Fruit fly (Drosophila melanogaster) whole organism, embryonic: ENCODE results near the gene CG3408.

Experiments
- Bteb2 ChIP-seq: fragments of 200-800 bp; sonication (Bioruptor generic); optimal IDR thresholded peaks from 2 replicates; lab custom pipeline; 2016; ENCODE audit warnings: missing biosample characterization, missing genetic modification characterization
- CG12236 ChIP-seq: fragments of 200-800 bp; sonication (Bioruptor generic); optimal IDR thresholded peaks from 2 replicates; lab custom pipeline; 2016; ENCODE audit warnings: missing biosample characterization, missing genetic modification characterization
- CG1233 ChIP-seq: fragments of 200-800 bp; sonication (Bioruptor generic); optimal IDR thresholded peaks from 4 replicates; lab custom pipeline; 2018; ENCODE audit warnings: missing biosample characterization, mild to moderate bottlenecking, missing genetic modification characterization
- CG17186 ChIP-seq: fragments of 200-800 bp; sonication (Bioruptor generic); optimal IDR thresholded peaks from 3 replicates; lab custom pipeline; 2017; ENCODE audit warnings: missing biosample characterization, missing genetic modification reagents, missing genetic modification characterization
- CG2678 ChIP-seq: fragments of 200-800 bp; sonication (Bioruptor generic); optimal IDR thresholded peaks from 3 replicates; lab custom pipeline; 2019; ENCODE audit warnings: missing biosample characterization, mild to moderate bottlenecking, missing genetic modification characterization, moderate library complexity
- CG2712 ChIP-seq: fragments of 200-800 bp; optimal IDR thresholded peaks from 3 replicates; lab custom pipeline; 2019; ENCODE audit warnings: missing biosample characterization, mild to moderate bottlenecking, missing genetic modification characterization, moderate library complexity
- CG3281 ChIP-seq: fragments of 200-800 bp; sonication (Bioruptor generic); optimal IDR thresholded peaks from 3 replicates; lab custom pipeline; 2017; ENCODE audit warnings: missing biosample characterization, mild to moderate bottlenecking, missing genetic modification characterization
- CG33213 ChIP-seq: fragments of 200-800 bp; sonication (Bioruptor generic); optimal IDR thresholded peaks from 3 replicates; lab custom pipeline; 2016; ENCODE audit warnings: missing biosample characterization, missing genetic modification characterization
- CG4854 ChIP-seq: fragments of 200-800 bp; sonication (Bioruptor generic); optimal IDR thresholded peaks from 2 replicates; lab custom pipeline; 2016; ENCODE audit warnings: missing biosample characterization, missing genetic modification characterization, inconsistent platforms
- CG7357 ChIP-seq: fragments of 200-800 bp; sonication (Bioruptor generic); IDR thresholded peaks from 3 replicates; pipeline ENCODE4 v1.3.6; 2022; ENCODE audit warnings: missing biosample characterization, missing genetic modification characterization
- CG7839 ChIP-seq: fragments of 200-800 bp; sonication (Bioruptor generic); optimal IDR thresholded peaks from 3 replicates; lab custom pipeline; 2018; ENCODE audit warnings: missing biosample characterization, mild to moderate bottlenecking, missing genetic modification characterization, moderate library complexity
- CG9727 ChIP-seq: fragments of 200-800 bp; sonication (Bioruptor generic); optimal IDR thresholded peaks from 3 replicates; lab custom pipeline; 2017; ENCODE audit warnings: missing biosample characterization, mild to moderate bottlenecking, missing genetic modification characterization
- CG9797 ChIP-seq: fragments of 200-800 bp; sonication (Bioruptor generic); optimal IDR thresholded peaks from 3 replicates; lab custom pipeline; 2018; ENCODE audit warnings: missing biosample characterization, mild to moderate bottlenecking, missing genetic modification characterization
- CTCF ChIP-seq: fragments of 200-800 bp; sonication (Bioruptor generic); optimal IDR thresholded peaks from 2 replicates; lab custom pipeline; 2017; ENCODE audit warnings: missing biosample characterization, mild to moderate bottlenecking, missing genetic modification characterization, moderate library complexity
- Deaf1 ChIP-seq: fragments of 200-800 bp; optimal IDR thresholded peaks from 3 replicates; lab custom pipeline; 2019; ENCODE audit warnings: missing biosample characterization, mild to moderate bottlenecking, missing genetic modification characterization, moderate library complexity
- Dip2 ChIP-seq: fragments of 200-800 bp; sonication (Bioruptor generic); IDR thresholded peaks from 2 replicates; pipeline ENCODE4 v1.3.6; 2022; ENCODE audit warnings: missing biosample characterization, missing genetic modification characterization
- Ets65A ChIP-seq: fragments of 200-800 bp; sonication (Bioruptor generic); peaks from one replicate; lab custom pipeline; 2016; ENCODE audit warnings: missing biosample characterization, missing genetic modification characterization
- HLH54F ChIP-seq: fragments of 200-800 bp; sonication (Bioruptor generic); optimal IDR thresholded peaks from 3 replicates; lab custom pipeline; 2016; ENCODE audit warnings: missing biosample characterization, missing genetic modification characterization
- HLHmδ ChIP-seq: fragments of 200-800 bp; sonication (Bioruptor generic); optimal IDR thresholded peaks from 2 replicates; lab custom pipeline; 2018; ENCODE audit warnings: missing biosample characterization, mild to moderate bottlenecking, missing genetic modification characterization, moderate library complexity
- Hr3 ChIP-seq: fragments of 200-800 bp; sonication (Bioruptor generic); optimal IDR thresholded peaks from 3 replicates; lab custom pipeline; 2016; ENCODE audit warnings: missing biosample characterization, missing genetic modification characterization
- Kr ChIP-seq: fragments of 200-800 bp; sonication (Bioruptor generic); optimal IDR thresholded peaks from 2 replicates; lab custom pipeline; 2017; ENCODE audit warnings: missing biosample characterization, mild to moderate bottlenecking, missing genetic modification characterization
- MTF-1 ChIP-seq: fragments of 200-800 bp; sonication (Bioruptor generic); optimal IDR thresholded peaks from 2 replicates; lab custom pipeline; 2018; ENCODE audit warnings: missing biosample characterization, mild to moderate bottlenecking, missing genetic modification characterization, borderline replicate concordance
- NfI ChIP-seq: fragments of 200-800 bp; sonication (Bioruptor generic); optimal IDR thresholded peaks from 3 replicates; lab custom pipeline; 2018; ENCODE audit warnings: missing biosample characterization, mild to moderate bottlenecking, missing genetic modification characterization, moderate library complexity
- Ptx1 ChIP-seq: fragments of 200-800 bp; sonication (Bioruptor generic); IDR thresholded peaks from 2 replicates; pipeline ENCODE4 v1.3.6; 2022; ENCODE audit warnings: missing biosample characterization, missing genetic modification characterization
- TFAM ChIP-seq: fragments of 200-800 bp; sonication (Bioruptor generic); optimal IDR thresholded peaks from 2 replicates; lab custom pipeline; 2017; ENCODE audit warnings: missing biosample characterization, missing genetic modification characterization, inconsistent platforms
- abd-A ChIP-seq: fragments of 200-800 bp; sonication (Bioruptor generic); optimal IDR thresholded peaks from 3 replicates; lab custom pipeline; 2019; ENCODE audit warnings: missing biosample characterization, mild to moderate bottlenecking, missing genetic modification characterization, moderate library complexity
- aop ChIP-seq: fragments of 200-800 bp; sonication (Bioruptor generic); IDR thresholded peaks from 2 replicates; pipeline ENCODE4 v1.3.6; 2022; ENCODE audit warnings: missing biosample characterization, missing genetic modification characterization
- ase ChIP-seq: fragments of 200-800 bp; sonication (Bioruptor generic); IDR thresholded peaks from 3 replicates; pipeline ENCODE4 v1.3.6; 2022; ENCODE audit warnings: missing biosample characterization, missing genetic modification characterization
- ash1 ChIP-seq: fragments of 200-800 bp; sonication (Bioruptor generic); optimal IDR thresholded peaks from 2 replicates; lab custom pipeline; 2018; ENCODE audit warnings: missing biosample characterization, mild to moderate bottlenecking, missing genetic modification characterization
- az2 ChIP-seq: fragments of 200-800 bp; sonication (Bioruptor generic); optimal IDR thresholded peaks from 3 replicates; lab custom pipeline; 2016; ENCODE audit warnings: missing biosample characterization, missing genetic modification characterization
- bowl ChIP-seq: fragments of 200-800 bp; sonication (Bioruptor generic); IDR thresholded peaks from 2 replicates; pipeline ENCODE4 v1.3.6; 2022; ENCODE audit warnings: missing biosample characterization, missing genetic modification characterization
- caup ChIP-seq: fragments of 200-800 bp; sonication (Bioruptor generic); optimal IDR thresholded peaks from 3 replicates; lab custom pipeline; 2017; ENCODE audit warnings: missing biosample characterization, mild to moderate bottlenecking, missing genetic modification characterization, moderate library complexity; ENCODE audit not compliant: severe bottlenecking
- da ChIP-seq: fragments of 200-800 bp; sonication (Bioruptor generic); optimal IDR thresholded peaks from 2 replicates; lab custom pipeline; 2016; ENCODE audit warnings: missing biosample characterization, missing genetic modification characterization
- dm ChIP-seq: fragments of 200-800 bp; sonication (Bioruptor generic); optimal IDR thresholded peaks from 3 replicates; lab custom pipeline; 2016; ENCODE audit warnings: missing biosample characterization, missing genetic modification characterization
- her ChIP-seq: fragments of 200-800 bp; sonication (Bioruptor generic); optimal IDR thresholded peaks from 2 replicates; lab custom pipeline; 2016; ENCODE audit warnings: missing biosample characterization, missing genetic modification characterization
- hth ChIP-seq: fragments of >200 bp; optimal IDR thresholded peaks from 2 replicates; lab custom pipeline; 2017; ENCODE audit warnings: inconsistent platforms
- kah ChIP-seq: fragments of 200-800 bp; sonication (Bioruptor generic); optimal IDR thresholded peaks from 2 replicates; lab custom pipeline; 2018; ENCODE audit warnings: missing biosample characterization, mild to moderate bottlenecking, missing genetic modification characterization
- ken ChIP-seq: fragments of 200-800 bp; sonication (Bioruptor generic); IDR thresholded peaks from 3 replicates; pipeline ENCODE4 v1.3.6; 2022; ENCODE audit warnings: missing biosample characterization, missing genetic modification characterization
- onecut ChIP-seq: fragments of 200-800 bp; sonication (Bioruptor generic); IDR thresholded peaks from 2 replicates; pipeline ENCODE4 v1.3.6; 2022; ENCODE audit warnings: missing biosample characterization, missing genetic modification characterization
- pfk ChIP-seq: fragments of 200-800 bp; sonication (Bioruptor generic); optimal IDR thresholded peaks from 2 replicates; lab custom pipeline; 2018; ENCODE audit warnings: missing biosample characterization, mild to moderate bottlenecking, missing genetic modification characterization, moderate library complexity
- pho ChIP-seq: fragments of 200-800 bp; sonication (Bioruptor generic); optimal IDR thresholded peaks from 2 replicates; lab custom pipeline; 2016; ENCODE audit warnings: missing biosample characterization, missing genetic modification characterization
- psq ChIP-seq: fragments of 200-800 bp; sonication (Bioruptor generic); optimal IDR thresholded peaks from 2 replicates; lab custom pipeline; 2017; ENCODE audit warnings: missing biosample characterization, missing genetic modification characterization
- sd ChIP-seq: fragments of 200-800 bp; sonication (Bioruptor generic); optimal IDR thresholded peaks from 3 replicates; lab custom pipeline; 2018; ENCODE audit warnings: missing biosample characterization, mild to moderate bottlenecking, missing genetic modification characterization, moderate library complexity
- sens ChIP-seq: fragments of 200-800 bp; sonication (Bioruptor generic); peaks from one replicate; lab custom pipeline; 2016; ENCODE audit warnings: missing biosample characterization, missing genetic modification characterization
- sisA ChIP-seq: fragments of 200-800 bp; sonication (Bioruptor generic); IDR thresholded peaks from 2 replicates; pipeline ENCODE4 v1.3.6; 2022; ENCODE audit warnings: missing biosample characterization, missing genetic modification characterization
- slou ChIP-seq: fragments of 200-800 bp; sonication (Bioruptor generic); optimal IDR thresholded peaks from 3 replicates; lab custom pipeline; 2016; ENCODE audit warnings: missing biosample characterization, missing genetic modification characterization
- slp2 ChIP-seq: fragments of 200-800 bp; sonication (Bioruptor generic); optimal IDR thresholded peaks from 2 replicates; lab custom pipeline; 2016; ENCODE audit warnings: missing biosample characterization, missing genetic modification characterization
- stc ChIP-seq: fragments of 200-800 bp; sonication (Bioruptor generic); IDR thresholded peaks from 2 replicates; pipeline ENCODE4 v1.3.6; 2022; ENCODE audit warnings: missing biosample characterization, missing genetic modification characterization
- sug ChIP-seq: fragments of 200-800 bp; optimal IDR thresholded peaks from 2 replicates; lab custom pipeline; 2019; ENCODE audit warnings: missing biosample characterization, mild to moderate bottlenecking, missing genetic modification characterization, moderate library complexity
- tx ChIP-seq: fragments of 200-800 bp; sonication (Bioruptor generic); optimal IDR thresholded peaks from 2 replicates; lab custom pipeline; 2016; ENCODE audit warnings: missing biosample characterization, missing genetic modification characterization
- vvl ChIP-seq: fragments of 200-800 bp; sonication (Bioruptor generic); IDR thresholded peaks from 2 replicates; pipeline ENCODE4 v1.3.6; 2022; ENCODE audit warnings: missing biosample characterization, missing genetic modification characterization
- zen2 ChIP-seq: fragments of 200-800 bp; sonication (Bioruptor generic); IDR thresholded peaks from 3 replicates; pipeline ENCODE4 v1.3.6; 2022; ENCODE audit warnings: missing biosample characterization, missing genetic modification characterization; ENCODE audit not compliant: partially characterized antibody

Gene CG3408

dm6 chr3L:9503552-9504317, 5.6 kb downstream of the CG3408 start (continued):
- TF ChIP-seq aop (no peak), psq (GFP tag; lab: Kevin White, UChicago) (no peak), CG7357 (GFP tag; lab: Robert Waterston, UW) (no peak), NfI (GFP tag; lab: Kevin White, UChicago) (no peak), dm (GFP tag; lab: Kevin White, UChicago) (no peak), ase (no peak), CTCF (GFP tag; lab: Kevin White, UChicago) (no peak), CG3281 (GFP tag; lab: Kevin White, UChicago) (peak; percentile 19), zen2 (GFP tag; lab: Robert Waterston, UW) (no peak), Hr3 (GFP tag; lab: Kevin White, UChicago) (no peak), CG1233 (peak; percentile 30), onecut (GFP tag; lab: Robert Waterston, UW) (peak; percentile 52; the same call in 1 of the 2 replicates), vvl (peak; percentile 7; the same call in 1 of the 2 replicates), MTF-1 (GFP tag; lab: Kevin White, UChicago) (no peak), Ets65A (GFP tag; lab: Kevin White, UChicago) (no peak), CG2712 (tag; lab: Kevin White, UChicago) (peak; percentile 14), CG2678 (tag; lab: Kevin White, UChicago) (peak; percentile 37), CG4854 (no peak), her (GFP tag; lab: Kevin White, UChicago) (no peak), Ptx1 (no peak), sug (tag; lab: Kevin White, UChicago) (no peak), Deaf1 (tag; lab: Kevin White, UChicago) (peak; percentile 3), CG9727 (GFP tag; lab: Kevin White, UChicago) (no peak), abd-A (tag; lab: Kevin White, UChicago) (no peak), sd (tag; lab: Kevin White, UChicago) (no peak), hth (no peak), az2 (GFP tag; lab: Kevin White, UChicago) (no peak), CG17186 (GFP tag; lab: Kevin White, UChicago) (no peak), kah (GFP tag; lab: Kevin White, UChicago) (peak; percentile 46), caup (peak; percentile 25), pfk (GFP tag; lab: Kevin White, UChicago) (no peak), HLHmδ (GFP tag; lab: Kevin White, UChicago) (no peak), CG33213 (no peak), slou (GFP tag; lab: Kevin White, UChicago) (no peak), da (no peak), sens (peak; percentile 70), HLH54F (GFP tag; lab: Kevin White, UChicago) (no peak), TFAM (GFP tag; lab: Kevin White, UChicago) (no peak), bowl (GFP tag; lab: Robert Waterston, UW) (no peak), Bteb2 (GFP tag; lab: Kevin White, UChicago) (no peak), CG9797 (GFP tag; lab: Kevin White, UChicago) (no peak), CG7839 (peak; percentile 12), Dip2 (GFP tag; lab: Robert Waterston, UW) (no peak), ash1 (GFP tag; lab: Kevin White, UChicago) (no peak), CG12236 (GFP tag; lab: Kevin White, UChicago) (no peak), pho (GFP tag; lab: Kevin White, UChicago) (no peak), tx (GFP tag; lab: Kevin White, UChicago) (no peak), stc (GFP tag; lab: Robert Waterston, UW) (no peak), sisA (GFP tag; lab: Robert Waterston, UW) (no peak), slp2 (GFP tag; lab: Kevin White, UChicago) (no peak), ken (GFP tag; lab: Robert Waterston, UW) (no peak), Kr (GFP tag; lab: Kevin White, UChicago) (no peak)
